Worm (Caenorhabditis elegans): ENCODE measurements around the gene srbc-22.

- TF ChIP-seq nhr-21 (tag; optimal IDR thresholded peaks at IDR 0.05) (no peak), dmd-4 (tag; optimal IDR thresholded peaks at IDR 0.05) (no peak)
Observed at ce11 chrV:2191122-2191521, 34.2 kb downstream of the srbc-22 start, which contains the start of gene srbc-42.

All from whole organism, L2 larva.